Worm (Caenorhabditis elegans) whole organism, L1 larva: ENCODE results near the gene C34C12.8.
A peak's percentile ranks its signal among the peaks of the same experiment; 100 is the strongest.

Experiments used
- C04F5.9 ChIP-seq: sonication (generic microtip); optimal IDR thresholded peaks from 2 replicates; lab custom pipeline; 2016; ENCODE audit warnings: missing genetic modification characterization, missing compliant biosample characterization
- C34B4.2 ChIP-seq: sonication (generic microtip); optimal IDR thresholded peaks from 2 replicates; lab custom pipeline; 2017; ENCODE audit warnings: mild to moderate bottlenecking, missing genetic modification characterization, missing compliant biosample characterization
- Y116A8C.19 ChIP-seq: sonication (generic microtip); optimal IDR thresholded peaks from 2 replicates; lab custom pipeline; 2016; ENCODE audit warnings: missing compliant biosample characterization, missing genetic modification characterization, borderline replicate concordance
- aha-1 ChIP-seq: fragments of 150-350 bp; optimal IDR thresholded peaks from 2 replicates; lab custom pipeline; 2014; ENCODE audit warnings: missing biosample characterization, missing genetic modification characterization
- ama-1 ChIP-seq: fragments of 150-350 bp; optimal IDR thresholded peaks from 2 replicates; lab custom pipeline; 2014
- blmp-1 ChIP-seq: fragments of 150-350 bp; optimal IDR thresholded peaks from 2 replicates; lab custom pipeline; 2014; ENCODE audit warnings: missing biosample characterization, missing genetic modification characterization
- ceh-63 ChIP-seq: fragments of 200-800 bp; sonication (Bioruptor generic); optimal IDR thresholded peaks from 2 replicates; lab custom pipeline; 2018; ENCODE audit warnings: mild to moderate bottlenecking, missing genetic modification characterization, missing compliant biosample characterization
- ceh-88 ChIP-seq: fragments of 200-800 bp; sonication (Bioruptor generic); IDR thresholded peaks from 2 replicates; pipeline ENCODE4 v1.3.6; 2022; ENCODE audit warnings: missing genetic modification characterization, missing compliant biosample characterization
- ceh-90 ChIP-seq: sonication (generic microtip); optimal IDR thresholded peaks from 2 replicates; lab custom pipeline; 2016; ENCODE audit warnings: missing genetic modification characterization, missing compliant biosample characterization
- ces-1 ChIP-seq: fragments of 150-350 bp; optimal IDR thresholded peaks from 2 replicates; lab custom pipeline; 2014; ENCODE audit warnings: missing biosample characterization, missing genetic modification reagents, missing genetic modification characterization
- efl-1 ChIP-seq, 4 experiments: fragments of 150-350 bp; optimal IDR thresholded peaks in 3 of 4; peaks in 1 of 4; 1 replicate in 1 of 4; 2 replicates in 3 of 4; lab custom pipeline; 2014; ENCODE audit warnings: missing biosample characterization in 2 of 4, missing genetic modification characterization in 2 of 4, missing genetic modification reagents in 2 of 4
- ets-5 ChIP-seq: fragments of 200-800 bp; sonication (Bioruptor generic); IDR thresholded peaks from 2 replicates; pipeline ENCODE4 v1.3.6; 2022; ENCODE audit warnings: missing genetic modification characterization, missing compliant biosample characterization
- fkh-10 ChIP-seq: sonication (generic microtip); optimal IDR thresholded peaks from 2 replicates; lab custom pipeline; 2017; ENCODE audit warnings: missing biosample characterization, missing genetic modification reagents, missing genetic modification characterization
- fkh-4 ChIP-seq: sonication (generic microtip); optimal IDR thresholded peaks from 2 replicates; lab custom pipeline; 2016; ENCODE audit warnings: missing compliant biosample characterization, missing genetic modification characterization, borderline replicate concordance
- hlh-4 ChIP-seq: sonication (generic microtip); optimal IDR thresholded peaks from 2 replicates; lab custom pipeline; 2016; ENCODE audit warnings: mild to moderate bottlenecking, missing genetic modification characterization, missing compliant biosample characterization
- irx-1 ChIP-seq: sonication (generic microtip); optimal IDR thresholded peaks from 2 replicates; lab custom pipeline; 2016; ENCODE audit warnings: missing genetic modification characterization, missing compliant biosample characterization
- isw-1 ChIP-seq: fragments of 200-800 bp; sonication (Bioruptor generic); IDR thresholded peaks from 2 replicates; pipeline ENCODE4 v1.3.6; 2022; ENCODE audit warnings: missing genetic modification characterization, missing compliant biosample characterization
- lin-13 ChIP-seq: fragments of 150-350 bp; optimal IDR thresholded peaks from 2 replicates; lab custom pipeline; 2014; ENCODE audit warnings: missing biosample characterization, missing genetic modification reagents, missing genetic modification characterization
- lir-3 ChIP-seq: sonication (generic microtip); optimal IDR thresholded peaks from 2 replicates; lab custom pipeline; 2016; ENCODE audit warnings: mild to moderate bottlenecking, missing genetic modification characterization, moderate library complexity, missing compliant biosample characterization; ENCODE audit not compliant: poor library complexity
- lsy-2 ChIP-seq, 2 experiments: fragments of 150-350 bp; optimal IDR thresholded peaks; 2 replicates each; lab custom pipeline; 2014; ENCODE audit warnings: missing biosample characterization in 2 of 2, missing genetic modification characterization in 2 of 2
- nhr-19 ChIP-seq: fragments of 200-800 bp; sonication (Bioruptor generic); conservative IDR thresholded peaks from 2 replicates; pipeline ENCODE4 v1.3.6; 2022; ENCODE audit warnings: missing genetic modification characterization, missing compliant biosample characterization
- nhr-237 ChIP-seq: fragments of 150-350 bp; optimal IDR thresholded peaks from 2 replicates; lab custom pipeline; 2014; ENCODE audit warnings: missing biosample characterization, missing genetic modification characterization
- nhr-28 ChIP-seq: fragments of 150-350 bp; optimal IDR thresholded peaks from 2 replicates; lab custom pipeline; 2014; ENCODE audit warnings: missing biosample characterization, missing genetic modification characterization
- nhr-90 ChIP-seq: sonication (generic microtip); optimal IDR thresholded peaks from 2 replicates; lab custom pipeline; 2016; ENCODE audit warnings: mild to moderate bottlenecking, missing genetic modification characterization, missing compliant biosample characterization; ENCODE audit not compliant: poor library complexity
- pag-3 ChIP-seq: sonication (generic microtip); optimal IDR thresholded peaks from 2 replicates; lab custom pipeline; 2017; ENCODE audit warnings: missing genetic modification characterization, mild to moderate bottlenecking, missing compliant biosample characterization, antibody characterized with exemption, borderline replicate concordance; ENCODE audit not compliant: insufficient read depth
- pqm-1 ChIP-seq: sonication (generic microtip); optimal IDR thresholded peaks from 3 replicates; lab custom pipeline; 2017; ENCODE audit warnings: missing biosample characterization, missing genetic modification characterization
- rnt-1 ChIP-seq: sonication (generic microtip); optimal IDR thresholded peaks from 2 replicates; lab custom pipeline; 2016; ENCODE audit warnings: mild to moderate bottlenecking, missing genetic modification characterization, moderate library complexity, missing compliant biosample characterization
- skn-1 ChIP-seq: fragments of 150-350 bp; optimal IDR thresholded peaks from 2 replicates; lab custom pipeline; 2014; ENCODE audit warnings: missing biosample characterization, missing genetic modification characterization
- snu-23 ChIP-seq: sonication (generic microtip); optimal IDR thresholded peaks from 2 replicates; lab custom pipeline; 2016; ENCODE audit warnings: missing genetic modification characterization, missing compliant biosample characterization
- sox-4 ChIP-seq: sonication (generic microtip); optimal IDR thresholded peaks from 2 replicates; lab custom pipeline; 2016; ENCODE audit warnings: missing genetic modification characterization, missing compliant biosample characterization
- sptf-1 ChIP-seq: fragments of 150-350 bp; optimal IDR thresholded peaks from 2 replicates; lab custom pipeline; 2014; ENCODE audit warnings: missing biosample characterization, missing genetic modification characterization
- sup-37 ChIP-seq: fragments of 200-800 bp; sonication (Bioruptor generic); optimal IDR thresholded peaks from 2 replicates; lab custom pipeline; 2018; ENCODE audit warnings: mild to moderate bottlenecking, missing genetic modification characterization, missing compliant biosample characterization
- swsn-7 ChIP-seq: sonication (generic microtip); optimal IDR thresholded peaks from 2 replicates; lab custom pipeline; 2016; ENCODE audit warnings: missing genetic modification characterization, missing compliant biosample characterization
- tbx-2 ChIP-seq: sonication (generic microtip); optimal IDR thresholded peaks from 2 replicates; lab custom pipeline; 2016; ENCODE audit warnings: missing genetic modification characterization, missing compliant biosample characterization
- unc-130 ChIP-seq: fragments of 150-350 bp; optimal IDR thresholded peaks from 2 replicates; lab custom pipeline; 2017; ENCODE audit warnings: missing biosample characterization, missing genetic modification characterization, inconsistent platforms
- unc-30 ChIP-seq: sonication (generic microtip); optimal IDR thresholded peaks from 2 replicates; lab custom pipeline; 2017; ENCODE audit warnings: missing biosample characterization, missing genetic modification characterization
- unc-62 ChIP-seq: fragments of 150-350 bp; optimal IDR thresholded peaks from 2 replicates; lab custom pipeline; 2014; ENCODE audit warnings: missing biosample characterization, missing genetic modification reagents, missing genetic modification characterization
- unc-86 ChIP-seq: sonication (generic microtip); optimal IDR thresholded peaks from 2 replicates; lab custom pipeline; 2016; ENCODE audit warnings: missing genetic modification characterization, missing compliant biosample characterization
- vab-15 ChIP-seq: sonication (generic microtip); optimal IDR thresholded peaks from 2 replicates; lab custom pipeline; 2017; ENCODE audit warnings: missing genotype, mild to moderate bottlenecking, missing genetic modification characterization, missing compliant biosample characterization
- xbp-1 ChIP-seq: sonication (generic microtip); optimal IDR thresholded peaks from 2 replicates; lab custom pipeline; 2016; ENCODE audit warnings: missing genetic modification characterization, missing compliant biosample characterization
- zip-4 ChIP-seq: fragments of 200-800 bp; sonication (Bioruptor generic); optimal IDR thresholded peaks from 2 replicates; lab custom pipeline; 2018; ENCODE audit warnings: mild to moderate bottlenecking, missing genetic modification characterization, moderate library complexity, missing compliant biosample characterization
- ztf-11 ChIP-seq, 2 experiments: sonication (generic microtip); optimal IDR thresholded peaks; 2 replicates each; lab custom pipeline; 2016 to 2017; ENCODE audit warnings: missing genetic modification characterization in 2 of 2, missing biosample characterization in 1 of 2, missing compliant biosample characterization in 1 of 2

Gene C34C12.8

DNA sequence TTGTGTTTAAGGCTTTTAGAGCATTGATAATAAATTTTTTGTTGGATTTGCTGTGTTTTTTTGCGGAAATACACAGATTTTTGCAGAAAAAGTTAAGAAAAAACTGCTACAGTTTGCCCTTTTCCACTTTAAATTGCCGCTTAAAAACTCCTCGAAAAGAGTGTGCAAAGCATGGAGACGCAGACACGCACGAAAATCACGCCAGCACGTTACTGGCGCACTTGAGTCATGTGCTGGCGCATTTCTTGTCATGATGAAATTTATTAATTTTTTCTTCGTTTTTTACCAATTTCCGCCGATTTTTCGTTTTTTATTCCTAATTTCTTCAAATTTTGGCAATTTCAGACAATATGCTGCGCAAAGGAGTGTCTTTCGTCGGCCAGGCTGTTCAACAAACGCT, at the start of gene C34C12.8 (continued):
- TF ChIP-seq fkh-10 (GFP tag; lab: Kevin White, UChicago) (peak; percentile 86), Y116A8C.19 (no peak), nhr-19 (peak; percentile 97), zip-4 (GFP tag; lab: Kevin White, UChicago) (peak; percentile 87), C04F5.9 (tag; lab: Kevin White, UChicago) (peak; percentile 91), unc-130 (peak; percentile 98), unc-62 (peak; percentile 71), xbp-1 (tag; lab: Kevin White, UChicago) (peak; percentile 98), pag-3 (tag; lab: Kevin White, UChicago) (no peak), ztf-11 (tag; optimal IDR thresholded peaks at IDR 0.05; lab: Kevin White, UChicago) (peak in 1 of 2 experiments; percentile 85), blmp-1 (peak; percentile 70), isw-1 (peak; percentile 97), rnt-1 (tag; lab: Kevin White, UChicago) (peak; percentile 97), fkh-4 (tag; lab: Kevin White, UChicago) (peak; percentile 78), irx-1 (tag; lab: Kevin White, UChicago) (peak; percentile 96), ama-1 (lab: Kevin White, UChicago) (peak; percentile 91), skn-1 (tag; lab: Kevin White, UChicago) (peak; percentile 91), aha-1 (tag; lab: Kevin White, UChicago) (peak; percentile 73), snu-23 (GFP tag; lab: Kevin White, UChicago) (peak; percentile 98), unc-30 (tag; lab: Kevin White, UChicago) (peak; percentile 64), lsy-2 (tag; optimal IDR thresholded peaks at IDR 0.05; lab: Kevin White, UChicago) (peak; percentile 97 to 98), ceh-90 (tag; lab: Kevin White, UChicago) (peak; percentile 45), swsn-7 (tag; lab: Kevin White, UChicago) (peak; percentile 97), lir-3 (tag; lab: Kevin White, UChicago) (no peak), vab-15 (tag; lab: Kevin White, UChicago) (no peak), tbx-2 (peak; percentile 97), sptf-1 (no peak), nhr-90 (tag; lab: Kevin White, UChicago) (peak; percentile 98), sox-4 (tag; lab: Kevin White, UChicago) (peak; percentile 85), C34B4.2 (tag; lab: Kevin White, UChicago) (peak; percentile 84), nhr-28 (tag; lab: Kevin White, UChicago) (peak; percentile 20), ceh-88 (peak; percentile 90)

DNA sequence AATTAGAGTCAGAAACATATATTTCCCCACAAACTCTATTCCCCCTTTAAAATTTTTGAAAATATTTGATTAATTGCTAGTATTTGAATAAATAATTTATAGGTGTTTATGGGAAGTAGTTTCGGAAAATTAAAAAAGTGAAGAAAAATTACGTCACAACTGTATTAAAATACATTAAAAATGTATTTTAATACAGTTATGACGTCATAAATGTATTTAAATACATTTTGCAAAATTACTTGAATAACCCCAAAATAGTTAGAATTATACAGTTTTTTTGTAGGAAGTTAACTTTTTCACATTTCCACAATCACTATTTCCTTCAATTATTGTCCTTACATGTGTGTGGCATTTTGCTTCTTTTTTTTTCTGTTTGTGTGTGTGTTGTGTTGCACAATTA, 46.8 kb upstream of the C34C12.8 start:
- TF ChIP-seq efl-1 (optimal IDR thresholded peaks at IDR 0.05; lab: Kevin White, UChicago) (no peak), efl-1 (GFP tag; optimal IDR thresholded peaks at IDR 0.05 in 1 of 2; lab: Kevin White, UChicago) (no peak), ceh-63 (no peak), isw-1 (no peak), nhr-237 (tag; lab: Kevin White, UChicago) (no peak), ces-1 (GFP tag; lab: Kevin White, UChicago) (no peak), ets-5 (GFP tag; lab: Robert Waterston, UW) (no peak), hlh-4 (tag; lab: Kevin White, UChicago) (no peak), sup-37 (GFP tag; lab: Kevin White, UChicago) (no peak), ama-1 (lab: Kevin White, UChicago) (no peak), pqm-1 (tag; lab: Kevin White, UChicago) (no peak), vab-15 (tag; lab: Kevin White, UChicago) (no peak), ztf-11 (tag; optimal IDR thresholded peaks at IDR 0.05; lab: Kevin White, UChicago) (no peak), unc-86 (tag; lab: Kevin White, UChicago) (no peak), C34B4.2 (tag; lab: Kevin White, UChicago) (no peak), lin-13 (no peak)
- TF ChIP-seq, all 84 proteins: peak for 0
